Worm (Caenorhabditis elegans) whole organism, young adult: ENCODE measurements around the gene ZK899.1.

Source experiments
- F22D6.2 ChIP-seq: sonication (generic microtip); optimal IDR thresholded peaks from 2 replicates; lab custom pipeline; 2016; ENCODE audit warnings: mild to moderate bottlenecking, missing genetic modification characterization, missing compliant biosample characterization
- F37B4.10 ChIP-seq: fragments of 200-800 bp; sonication (Bioruptor generic); IDR thresholded peaks from 2 replicates; pipeline ENCODE4 v1.3.6; 2022; ENCODE audit warnings: missing genetic modification characterization, missing compliant biosample characterization
- K11D2.4 ChIP-seq: fragments of 200-800 bp; sonication (Bioruptor generic); IDR thresholded peaks from 2 replicates; pipeline ENCODE4 v1.3.6; 2022; ENCODE audit warnings: missing genetic modification reagents, missing genetic modification characterization, missing compliant biosample characterization
- T07F8.4 ChIP-seq: sonication (generic microtip); optimal IDR thresholded peaks from 2 replicates; lab custom pipeline; 2016; ENCODE audit warnings: mild to moderate bottlenecking, missing genetic modification characterization, moderate library complexity, missing compliant biosample characterization
- Y53G8AR.9 ChIP-seq: fragments of 200-800 bp; sonication (Bioruptor generic); conservative IDR thresholded peaks from 2 replicates; pipeline ENCODE4 v1.3.6; 2022; ENCODE audit warnings: missing genetic modification reagents, missing genetic modification characterization, missing compliant biosample characterization
- Y79H2A.3 ChIP-seq: fragments of 200-800 bp; sonication (Bioruptor generic); conservative IDR thresholded peaks from 2 replicates; pipeline ENCODE4 v1.3.6; 2022; ENCODE audit warnings: missing genetic modification reagents, missing genetic modification characterization, missing compliant biosample characterization
- akir-1 ChIP-seq: fragments of 200-800 bp; sonication (Bioruptor generic); optimal IDR thresholded peaks from 2 replicates; lab custom pipeline; 2018; ENCODE audit warnings: mild to moderate bottlenecking, missing genetic modification characterization, moderate library complexity, missing compliant biosample characterization
- atf-7 ChIP-seq: sonication (generic microtip); optimal IDR thresholded peaks from 2 replicates; lab custom pipeline; 2017; ENCODE audit warnings: mild to moderate bottlenecking, missing genetic modification characterization, missing compliant biosample characterization
- attf-5 ChIP-seq: fragments of 200-800 bp; sonication (Bioruptor generic); optimal IDR thresholded peaks from 2 replicates; lab custom pipeline; 2018; ENCODE audit warnings: mild to moderate bottlenecking, missing genetic modification characterization, missing compliant biosample characterization
- bed-1 ChIP-seq: fragments of 200-800 bp; sonication (Bioruptor generic); IDR thresholded peaks from 2 replicates; pipeline ENCODE4 v1.3.6; 2022; ENCODE audit warnings: missing genetic modification reagents, missing genetic modification characterization, missing compliant biosample characterization
- ceh-40 ChIP-seq: fragments of 200-800 bp; sonication (Bioruptor generic); IDR thresholded peaks from 2 replicates; pipeline ENCODE4 v1.3.6; 2022; ENCODE audit warnings: missing genetic modification characterization, missing compliant biosample characterization
- die-1 ChIP-seq: sonication (generic microtip); optimal IDR thresholded peaks from 2 replicates; lab custom pipeline; 2016; ENCODE audit warnings: missing genotype, mild to moderate bottlenecking, missing genetic modification characterization, missing compliant biosample characterization
- dpff-1 ChIP-seq: sonication (generic microtip); optimal IDR thresholded peaks from 2 replicates; lab custom pipeline; 2017; ENCODE audit warnings: mild to moderate bottlenecking, missing genetic modification characterization, missing compliant biosample characterization
- gei-17 ChIP-seq: fragments of 200-800 bp; sonication (Bioruptor generic); optimal IDR thresholded peaks from 2 replicates; lab custom pipeline; 2018; ENCODE audit warnings: mild to moderate bottlenecking, missing genetic modification characterization, missing compliant biosample characterization
- hmg-1.2 ChIP-seq: fragments of 200-800 bp; sonication (Bioruptor generic); IDR thresholded peaks from 2 replicates; pipeline ENCODE4 v1.3.6; 2022; ENCODE audit warnings: missing genetic modification reagents, missing genetic modification characterization, missing compliant biosample characterization
- let-607 ChIP-seq, 2 experiments: fragments of 200-800 bp in 1 of 2; sonication (Bioruptor generic) in 1 of 2; sonication (generic microtip) in 1 of 2; optimal IDR thresholded peaks; 2 replicates each; lab custom pipeline; 2016 to 2018; ENCODE audit warnings: mild to moderate bottlenecking in 2 of 2, missing compliant biosample characterization in 2 of 2, missing genetic modification characterization in 2 of 2, moderate library complexity in 2 of 2, missing genotype in 1 of 2
- lin-26 ChIP-seq: fragments of 200-800 bp; sonication (Bioruptor generic); IDR thresholded peaks from 2 replicates; pipeline ENCODE4 v1.3.6; 2022; ENCODE audit warnings: missing genetic modification reagents, missing genetic modification characterization, missing compliant biosample characterization
- lin-40 ChIP-seq: sonication (generic microtip); optimal IDR thresholded peaks from 2 replicates; lab custom pipeline; 2016; ENCODE audit warnings: missing genetic modification characterization, mild to moderate bottlenecking, missing compliant biosample characterization, missing genotype, missing genetic modification reagents
- madf-10 ChIP-seq: sonication (generic microtip); optimal IDR thresholded peaks from 2 replicates; lab custom pipeline; 2016; ENCODE audit warnings: mild to moderate bottlenecking, missing genetic modification characterization, missing compliant biosample characterization
- madf-6 ChIP-seq: fragments of 200-800 bp; sonication (Bioruptor generic); IDR thresholded peaks from 2 replicates; pipeline ENCODE4 v1.3.6; 2022; ENCODE audit warnings: missing genetic modification reagents, missing genetic modification characterization, missing compliant biosample characterization
- nfya-1 ChIP-seq: sonication (generic microtip); optimal IDR thresholded peaks from 2 replicates; lab custom pipeline; 2017; ENCODE audit warnings: antibody characterized with exemption, missing compliant biosample characterization, missing genetic modification characterization, borderline replicate concordance; ENCODE audit not compliant: insufficient read depth
- nhr-80 ChIP-seq: sonication (generic microtip); optimal IDR thresholded peaks from 2 replicates; lab custom pipeline; 2016; ENCODE audit warnings: missing genetic modification characterization, missing compliant biosample characterization
- nhr-90 ChIP-seq: sonication (generic microtip); optimal IDR thresholded peaks from 2 replicates; lab custom pipeline; 2016; ENCODE audit warnings: missing genotype, mild to moderate bottlenecking, missing genetic modification characterization, missing compliant biosample characterization
- snpc-3.4 ChIP-seq: sonication (generic microtip); optimal IDR thresholded peaks from 2 replicates; lab custom pipeline; 2017; ENCODE audit warnings: missing genetic modification characterization, mild to moderate bottlenecking, missing compliant biosample characterization, antibody characterized with exemption, moderate library complexity, missing genotype, missing genetic modification reagents
- somi-1 ChIP-seq: fragments of 200-800 bp; sonication (Bioruptor generic); optimal IDR thresholded peaks from 2 replicates; lab custom pipeline; 2018; ENCODE audit warnings: mild to moderate bottlenecking, missing genetic modification characterization, missing compliant biosample characterization
- tbp1 ChIP-seq: fragments of 200-800 bp; sonication (Bioruptor generic); optimal IDR thresholded peaks from 2 replicates; lab custom pipeline; 2018; ENCODE audit warnings: mild to moderate bottlenecking, missing genetic modification characterization, missing compliant biosample characterization
- ztf-25 ChIP-seq: fragments of 200-800 bp; sonication (Bioruptor generic); IDR thresholded peaks from 2 replicates; pipeline ENCODE4 v1.3.6; 2022; ENCODE audit warnings: missing genetic modification reagents, missing genetic modification characterization, missing compliant biosample characterization
- ztf-26 ChIP-seq: sonication (generic microtip); optimal IDR thresholded peaks from 2 replicates; lab custom pipeline; 2017; ENCODE audit warnings: missing genetic modification characterization, missing compliant biosample characterization
- ztf-28 ChIP-seq: fragments of 200-800 bp; sonication (Bioruptor generic); IDR thresholded peaks from 2 replicates; pipeline ENCODE4 v1.3.6; 2022; ENCODE audit warnings: missing genetic modification reagents, missing genetic modification characterization, missing compliant biosample characterization
- ztf-3 ChIP-seq: fragments of 200-800 bp; sonication (Bioruptor generic); optimal IDR thresholded peaks from 2 replicates; lab custom pipeline; 2018; ENCODE audit warnings: mild to moderate bottlenecking, missing genetic modification characterization, missing compliant biosample characterization
- ztf-6 ChIP-seq: fragments of 200-800 bp; sonication (Bioruptor generic); IDR thresholded peaks from 2 replicates; pipeline ENCODE4 v1.3.6; 2022; ENCODE audit warnings: missing genetic modification reagents, missing genetic modification characterization, missing compliant biosample characterization

The ZK899.1 gene

ce11 chrX:9446177-9446694 lies at the start of gene ZK899.1:
Gene ZK899.1 (plus strand): TSS chrX:9446644.
- TF ChIP-seq let-607 (tag; optimal IDR thresholded peaks at IDR 0.05; lab: Kevin White, UChicago) (peak; percentile 48 to 49), somi-1 (GFP tag; lab: Kevin White, UChicago) (peak; percentile 4), atf-7 (tag; lab: Kevin White, UChicago) (peak; percentile 32), lin-40 (tag; lab: Kevin White, UChicago) (peak; percentile 44), T07F8.4 (tag; lab: Kevin White, UChicago) (no peak), ztf-26 (tag; lab: Kevin White, UChicago) (peak; percentile 9), nhr-90 (tag; lab: Kevin White, UChicago) (peak; percentile 11), attf-5 (GFP tag; lab: Kevin White, UChicago) (peak; percentile 29), nhr-80 (tag; lab: Kevin White, UChicago) (peak; percentile 93), dpff-1 (no peak), die-1 (tag; lab: Kevin White, UChicago) (no peak)

DNA sequence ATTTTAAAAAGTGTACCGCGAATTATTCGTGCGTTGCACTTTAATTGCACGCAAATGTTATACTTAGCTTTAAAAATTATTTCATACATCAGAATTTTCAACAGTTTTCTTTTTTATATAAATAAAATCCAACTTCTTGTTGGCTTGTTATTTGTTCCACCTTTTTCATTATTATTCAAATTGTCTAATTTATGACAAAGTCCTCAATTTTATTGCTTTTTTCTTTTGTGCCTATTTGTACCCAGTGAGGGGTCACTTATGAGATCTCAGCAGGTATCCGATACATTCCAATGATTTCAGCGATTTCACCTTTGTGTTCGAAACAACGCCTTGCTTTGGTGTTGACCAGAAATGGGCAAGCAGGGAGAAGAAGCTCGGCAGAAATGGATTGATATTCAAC lies 49.0 kb upstream of the ZK899.1 start, which contains the start of gene fln-2:
Gene fln-2, plus strand, starts transcription at position 301 of the 400 bp plus-strand sequence.
- no peak for TF ChIP-seq gei-17
- TF ChIP-seq ztf-25 (GFP tag; lab: Robert Waterston, UW): no peak
- TF ChIP-seq ceh-40 (GFP tag; lab: Robert Waterston, UW): no peak
- TF ChIP-seq nfya-1: no peak
- TF ChIP-seq bed-1: no peak
- TF ChIP-seq madf-6 (GFP tag; lab: Robert Waterston, UW): no peak
- TF ChIP-seq madf-10 (tag; lab: Kevin White, UChicago): no peak
- TF ChIP-seq ztf-28 (GFP tag; lab: Robert Waterston, UW): no peak
- no peak for TF ChIP-seq hmg-1.2 (GFP tag; lab: Robert Waterston, UW)
- no peak for TF ChIP-seq ztf-26 (tag; lab: Kevin White, UChicago)
- TF ChIP-seq K11D2.4 (GFP tag; lab: Robert Waterston, UW): no peak
- TF ChIP-seq dpff-1: no peak

DNA sequence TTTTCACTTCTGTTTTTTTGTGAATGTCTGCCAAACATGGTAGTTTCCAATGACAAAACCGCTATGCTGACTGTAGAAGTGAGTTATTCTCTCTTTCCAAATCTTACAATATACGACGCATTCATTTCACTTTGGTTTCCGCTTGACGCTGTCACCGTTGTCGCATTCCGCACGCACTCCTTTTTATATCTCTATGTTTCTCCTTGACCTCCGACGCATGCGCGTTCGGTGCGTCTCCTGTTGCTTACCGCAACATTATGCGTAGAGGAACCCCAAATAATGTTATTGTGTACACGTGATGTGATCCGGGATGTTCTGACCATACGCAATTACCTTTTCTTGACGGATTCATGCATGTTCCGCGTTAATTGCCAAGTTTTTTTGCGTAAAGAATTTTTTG lies 44.5 kb upstream of the ZK899.1 start:
- TF ChIP-seq lin-26 (GFP tag; lab: Robert Waterston, UW) (no peak), tbp1 (GFP tag; lab: Kevin White, UChicago) (no peak), F22D6.2 (tag; lab: Kevin White, UChicago) (no peak), somi-1 (GFP tag; lab: Kevin White, UChicago) (no peak), F37B4.10 (GFP tag; lab: Robert Waterston, UW) (no peak), snpc-3.4 (tag; lab: Kevin White, UChicago) (no peak), ztf-3 (GFP tag; lab: Kevin White, UChicago) (no peak)

DNA sequence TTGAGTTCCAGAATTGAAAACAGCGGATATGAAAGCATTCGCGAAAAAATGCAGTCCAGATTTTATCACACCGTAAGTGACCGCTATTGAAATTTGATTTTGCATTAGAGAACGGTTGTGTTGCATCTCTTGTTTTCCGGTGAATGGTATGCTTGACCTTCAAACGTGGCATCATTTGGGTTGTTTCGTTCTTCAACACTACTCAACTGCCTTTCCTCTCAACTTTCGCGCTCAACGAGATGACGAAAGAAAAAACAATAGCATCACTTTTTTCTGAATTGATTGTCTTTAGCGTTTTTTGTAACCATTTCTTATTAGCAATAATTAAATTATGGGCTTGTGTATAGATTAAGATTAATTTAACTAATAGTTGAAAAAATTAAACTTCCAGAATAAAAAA lies 44.0 kb upstream of the ZK899.1 start:
- TF ChIP-seq Y79H2A.3 (GFP tag; lab: Robert Waterston, UW): no peak
- no peak for TF ChIP-seq Y53G8AR.9 (GFP tag; lab: Robert Waterston, UW)

DNA sequence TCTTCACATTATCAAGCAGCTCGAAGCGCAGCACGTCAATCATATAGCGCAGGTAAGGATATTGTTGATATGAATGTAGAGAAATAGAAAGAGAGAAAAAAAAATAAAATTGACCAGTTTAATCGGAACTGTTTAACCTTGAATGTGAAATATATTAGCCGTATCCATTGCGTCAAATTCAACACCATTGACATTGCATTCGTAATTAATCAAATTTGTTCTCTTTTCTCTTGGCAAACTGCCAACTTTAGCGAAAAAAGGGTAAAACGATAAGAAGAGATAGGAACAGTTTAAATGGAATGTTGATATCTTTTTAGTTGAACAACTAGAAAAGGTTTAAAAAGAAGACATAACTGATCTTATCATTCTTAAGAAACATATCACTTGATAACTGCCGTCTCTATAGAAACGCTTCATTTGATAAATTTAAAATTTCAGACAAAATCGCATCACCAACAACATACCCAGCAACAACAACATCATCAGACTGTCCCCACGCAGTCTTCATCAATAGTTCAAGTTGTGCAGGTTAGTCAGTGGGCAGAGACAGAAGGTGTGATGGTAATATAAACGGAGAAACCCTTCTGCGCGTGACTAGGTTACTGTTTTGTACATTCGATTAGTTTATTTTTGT lies 42.7 kb upstream of the ZK899.1 start:
- TF ChIP-seq akir-1 (GFP tag; lab: Kevin White, UChicago): no peak
- TF ChIP-seq somi-1 (GFP tag; lab: Kevin White, UChicago): peak; percentile 38
- no peak for TF ChIP-seq ztf-6
- peak; percentile 3 for TF ChIP-seq ztf-26 (tag; lab: Kevin White, UChicago)
- TF ChIP-seq lin-40 (tag; lab: Kevin White, UChicago): peak; percentile 10
